Worm (Caenorhabditis elegans): ENCODE measurements around the gene H11E01.2.

H11E01.2 gene

ce11 chrX:1589962-1590361 lies 30.9 kb upstream of the H11E01.2 start:
- no peak for TF ChIP-seq zfp-2 (tag; optimal IDR thresholded peaks at IDR 0.05)
- TF ChIP-seq R02D3.7 (tag; optimal IDR thresholded peaks at IDR 0.05) = no peak
- TF ChIP-seq snpc-4 (tag; optimal IDR thresholded peaks at IDR 0.05) = no peak
- TF ChIP-seq attf-4 (tag; optimal IDR thresholded peaks at IDR 0.05) = no peak
- TF ChIP-seq pha-4 (GFP tag; IDR thresholded peaks at IDR 0.05) = peak; percentile 42; the same call in 1 of the 2 replicates
- no peak for TF ChIP-seq pha-4 (tag; optimal IDR thresholded peaks at IDR 0.05)
- TF ChIP-seq lin-1 (GFP tag; IDR thresholded peaks at IDR 0.05) = no peak
- no peak for TF ChIP-seq pqm-1 (tag; optimal IDR thresholded peaks at IDR 0.05)
- TF ChIP-seq Y48G9A.11 (GFP tag; IDR thresholded peaks at IDR 0.05) = no peak
- TF ChIP-seq F44E2.7 (GFP tag; IDR thresholded peaks at IDR 0.05) = no peak
- TF ChIP-seq set-16 (GFP tag; IDR thresholded peaks at IDR 0.05) = no peak
- no peak for TF ChIP-seq aly-2 (tag; optimal IDR thresholded peaks at IDR 0.05)
- TF ChIP-seq F10B5.3 (tag; optimal IDR thresholded peaks at IDR 0.05) = no peak
- no peak for TF ChIP-seq T26A8.4 (GFP tag; IDR thresholded peaks at IDR 0.05)
- TF ChIP-seq hlh-30 (tag; optimal IDR thresholded peaks at IDR 0.05; ENCODE audit: insufficient read depth) = peak; percentile 15
- TF ChIP-seq duxl-1 (tag; optimal IDR thresholded peaks at IDR 0.05; ENCODE audit: poor library complexity) = peak; percentile 7
- TF ChIP-seq dve-1 (tag; optimal IDR thresholded peaks at IDR 0.05; ENCODE audit: insufficient read depth) = no peak
- TF ChIP-seq daf-12 (tag; optimal IDR thresholded peaks at IDR 0.05) = no peak
- no peak for TF ChIP-seq ceh-44 (GFP tag; IDR thresholded peaks at IDR 0.05)
- TF ChIP-seq mes-2 (tag; optimal IDR thresholded peaks at IDR 0.05; ENCODE audit: poor library complexity, severe bottlenecking) = peak; percentile 44
- TF ChIP-seq zfp-3 (GFP tag; conservative IDR thresholded peaks at IDR 0.05) = no peak
- TF ChIP-seq fkh-10 (GFP tag; optimal IDR thresholded peaks at IDR 0.05) = no peak
- no peak for TF ChIP-seq daf-19 (GFP tag; conservative IDR thresholded peaks at IDR 0.05)
- no peak for TF ChIP-seq tra-1 (GFP tag; IDR thresholded peaks at IDR 0.05)
- no peak for TF ChIP-seq daf-16 (GFP tag; optimal IDR thresholded peaks at IDR 0.05)
- TF ChIP-seq daf-16 (tag; optimal IDR thresholded peaks at IDR 0.05) = peak; percentile 27
- TF ChIP-seq F49E8.2 (tag; optimal IDR thresholded peaks at IDR 0.05; ENCODE audit: borderline replicate concordance) = no peak
- TF ChIP-seq ztf-7 (tag; optimal IDR thresholded peaks at IDR 0.05) = no peak
- TF ChIP-seq spr-3 (GFP tag; optimal IDR thresholded peaks at IDR 0.05) = no peak
- no peak for TF ChIP-seq ceh-28 (tag; optimal IDR thresholded peaks at IDR 0.05)
- no peak for TF ChIP-seq ceh-62 (tag; optimal IDR thresholded peaks at IDR 0.05)
- no peak for TF ChIP-seq ZK337.2 (GFP tag; IDR thresholded peaks at IDR 0.05)
- no peak for TF ChIP-seq dpl-1 (GFP tag; optimal IDR thresholded peaks at IDR 0.05)
- TF ChIP-seq nhr-102 (tag; optimal IDR thresholded peaks at IDR 0.05) = no peak
- TF ChIP-seq mxl-2 (GFP tag; conservative IDR thresholded peaks at IDR 0.05) = no peak
- no peak for TF ChIP-seq nhr-237 (tag; optimal IDR thresholded peaks at IDR 0.05)
- no peak for TF ChIP-seq Y105C5A.15 (GFP tag; IDR thresholded peaks at IDR 0.05)
- TF ChIP-seq snpc-1.2 (GFP tag; IDR thresholded peaks at IDR 0.05) = peak; percentile 33; the same call in 1 of the 2 replicates
- no peak for TF ChIP-seq ceh-32 (tag; optimal IDR thresholded peaks at IDR 0.05; ENCODE audit: poor library complexity)
- peak; percentile 17; the same call in 1 of the 2 replicates for TF ChIP-seq lin-38 (GFP tag; IDR thresholded peaks at IDR 0.05)
- TF ChIP-seq lir-3 (tag; optimal IDR thresholded peaks at IDR 0.05) = no peak
- TF ChIP-seq mxl-3 (GFP tag; optimal IDR thresholded peaks at IDR 0.05) = no peak
- no peak for TF ChIP-seq saeg-2 (GFP tag; IDR thresholded peaks at IDR 0.05)
- no peak for TF ChIP-seq F37D6.2 (tag; optimal IDR thresholded peaks at IDR 0.05)
- no peak for TF ChIP-seq sdz-12 (GFP tag; optimal IDR thresholded peaks at IDR 0.05)
- TF ChIP-seq spr-1 (tag; optimal IDR thresholded peaks at IDR 0.05) = no peak
- no peak for TF ChIP-seq nhr-6 (tag; optimal IDR thresholded peaks at IDR 0.05)
- no peak for TF ChIP-seq hif-1 (tag; optimal IDR thresholded peaks at IDR 0.05)

Data from whole organism, L4 larva.